Fruit fly (Drosophila melanogaster) whole organism, embryonic: Measurements from ENCODE around the gene Ns1.

Experiments
- B-H1 ChIP-seq: fragments of 200-800 bp; sonication (Bioruptor generic); IDR thresholded peaks from 3 replicates; pipeline ENCODE4 v1.3.6; 2022; ENCODE audit warnings: missing biosample characterization, missing genetic modification characterization
- BEAF-32 ChIP-seq: fragments of 200-800 bp; sonication (Bioruptor generic); optimal IDR thresholded peaks from 3 replicates; lab custom pipeline; 2017; ENCODE audit warnings: missing biosample characterization, missing genetic modification characterization, mild to moderate bottlenecking, moderate library complexity, missing genetic modification reagents
- CG12744 ChIP-seq: fragments of 200-800 bp; sonication (Bioruptor generic); optimal IDR thresholded peaks from 2 replicates; lab custom pipeline; 2016; ENCODE audit warnings: missing biosample characterization, missing genetic modification characterization
- CG14710 ChIP-seq: fragments of 200-800 bp; sonication (Bioruptor generic); optimal IDR thresholded peaks from 3 replicates; lab custom pipeline; 2019; ENCODE audit warnings: missing biosample characterization, mild to moderate bottlenecking, missing genetic modification characterization, moderate library complexity
- CG15269 ChIP-seq: fragments of 200-800 bp; sonication (Bioruptor generic); optimal IDR thresholded peaks from 2 replicates; lab custom pipeline; 2018; ENCODE audit warnings: missing biosample characterization, mild to moderate bottlenecking, missing genetic modification characterization, moderate library complexity
- CG17186 ChIP-seq: fragments of 200-800 bp; sonication (Bioruptor generic); optimal IDR thresholded peaks from 3 replicates; lab custom pipeline; 2017; ENCODE audit warnings: missing biosample characterization, missing genetic modification reagents, missing genetic modification characterization
- CG18619 ChIP-seq: fragments of 200-800 bp; sonication (Bioruptor generic); optimal IDR thresholded peaks from 3 replicates; lab custom pipeline; 2017; ENCODE audit warnings: missing biosample characterization, mild to moderate bottlenecking, missing genetic modification characterization
- CG32772 ChIP-seq: fragments of 200-800 bp; sonication (Bioruptor generic); IDR thresholded peaks from 2 replicates; pipeline ENCODE4 v1.3.6; 2022; ENCODE audit warnings: missing biosample characterization, missing genetic modification characterization
- CG34422 ChIP-seq: fragments of 200-800 bp; sonication (Bioruptor generic); IDR thresholded peaks from 3 replicates; pipeline ENCODE4 v1.3.6; 2022; ENCODE audit warnings: missing biosample characterization, missing genetic modification characterization
- CG3838 ChIP-seq: fragments of 200-800 bp; sonication (Bioruptor generic); optimal IDR thresholded peaks from 3 replicates; lab custom pipeline; 2016; ENCODE audit warnings: missing biosample characterization, missing genetic modification characterization
- CG5953 ChIP-seq: fragments of 200-800 bp; sonication (Bioruptor generic); IDR thresholded peaks from 2 replicates; pipeline ENCODE4 v1.3.6; 2022; ENCODE audit warnings: missing biosample characterization, missing genetic modification characterization
- CG6765 ChIP-seq: fragments of 200-800 bp; sonication (Bioruptor generic); optimal IDR thresholded peaks from 3 replicates; lab custom pipeline; 2017; ENCODE audit warnings: missing biosample characterization, mild to moderate bottlenecking, missing genetic modification characterization
- CG8478 ChIP-seq: fragments of >200 bp; optimal IDR thresholded peaks from 2 replicates; lab custom pipeline; 2018
- CG9797 ChIP-seq: fragments of 200-800 bp; sonication (Bioruptor generic); optimal IDR thresholded peaks from 3 replicates; lab custom pipeline; 2018; ENCODE audit warnings: missing biosample characterization, mild to moderate bottlenecking, missing genetic modification characterization
- CG9817 ChIP-seq: fragments of 200-800 bp; sonication (Bioruptor generic); optimal IDR thresholded peaks from 2 replicates; lab custom pipeline; 2018; ENCODE audit warnings: missing biosample characterization, mild to moderate bottlenecking, missing genetic modification characterization, moderate library complexity
- Dbx ChIP-seq: fragments of 200-800 bp; sonication (Bioruptor generic); IDR thresholded peaks from 3 replicates; pipeline ENCODE4 v1.3.6; 2022; ENCODE audit warnings: missing biosample characterization, missing genetic modification characterization
- Deaf1 ChIP-seq: fragments of 200-800 bp; optimal IDR thresholded peaks from 3 replicates; lab custom pipeline; 2019; ENCODE audit warnings: missing biosample characterization, mild to moderate bottlenecking, missing genetic modification characterization, moderate library complexity
- Doc2 ChIP-seq: fragments of 200-800 bp; sonication (Bioruptor generic); IDR thresholded peaks from 2 replicates; pipeline ENCODE4 v1.3.6; 2022; ENCODE audit warnings: missing biosample characterization, missing genetic modification characterization
- Doc3 ChIP-seq: fragments of 200-800 bp; sonication (Bioruptor generic); IDR thresholded peaks from 3 replicates; pipeline ENCODE4 v1.3.6; 2022; ENCODE audit warnings: missing biosample characterization, missing genetic modification characterization; ENCODE audit not compliant: partially characterized antibody
- Eip74EF ChIP-seq, 2 experiments: fragments of 200-800 bp in 1 of 2; fragments of >200 bp in 1 of 2; sonication (Bioruptor generic) in 1 of 2; optimal IDR thresholded peaks; 2 replicates each; lab custom pipeline; 2017 to 2019; ENCODE audit warnings: missing biosample characterization in 2 of 2, missing genetic modification characterization in 2 of 2, mild to moderate bottlenecking in 1 of 2, moderate library complexity in 1 of 2
- HHEX ChIP-seq: fragments of 200-800 bp; sonication (Bioruptor generic); optimal IDR thresholded peaks from 3 replicates; lab custom pipeline; 2017; ENCODE audit warnings: missing biosample characterization, mild to moderate bottlenecking, missing genetic modification characterization, missing genetic modification reagents
- Hmr ChIP-seq: fragments of 200-800 bp; sonication (Bioruptor generic); optimal IDR thresholded peaks from 3 replicates; lab custom pipeline; 2017; ENCODE audit warnings: mild to moderate bottlenecking, missing biosample characterization, missing genetic modification reagents, missing genetic modification characterization
- Max ChIP-seq: fragments of 200-800 bp; sonication (Bioruptor generic); optimal IDR thresholded peaks from 2 replicates; lab custom pipeline; 2016; ENCODE audit warnings: missing biosample characterization, mild to moderate bottlenecking, missing genetic modification characterization
- Nf-YA ChIP-seq: fragments of 200-800 bp; sonication (Bioruptor generic); IDR thresholded peaks from 2 replicates; pipeline ENCODE4 v1.3.6; 2022; ENCODE audit warnings: missing biosample characterization, missing genetic modification characterization
- Nf-YC ChIP-seq: fragments of 200-800 bp; optimal IDR thresholded peaks from 3 replicates; lab custom pipeline; 2019; ENCODE audit warnings: missing biosample characterization, mild to moderate bottlenecking, missing genetic modification characterization, moderate library complexity
- Pdp1 ChIP-seq, 2 experiments: fragments of 200-800 bp; sonication (Bioruptor generic); optimal IDR thresholded peaks; 3 replicates each; lab custom pipeline; 2016; ENCODE audit warnings: missing biosample characterization in 2 of 2, missing genetic modification characterization in 2 of 2, mild to moderate bottlenecking in 1 of 2, moderate library complexity in 1 of 2
- Sin3A ChIP-seq: fragments of >200 bp; optimal IDR thresholded peaks from 2 replicates; lab custom pipeline; 2018
- Sox102F ChIP-seq: fragments of 200-800 bp; sonication (Bioruptor generic); optimal IDR thresholded peaks from 2 replicates; lab custom pipeline; 2018; ENCODE audit warnings: missing biosample characterization, mild to moderate bottlenecking, missing genetic modification characterization, moderate library complexity
- Spps ChIP-seq: fragments of 200-800 bp; sonication (Bioruptor generic); optimal IDR thresholded peaks from 2 replicates; lab custom pipeline; 2018; ENCODE audit warnings: missing biosample characterization, mild to moderate bottlenecking, missing genetic modification characterization
- Trl ChIP-seq, 3 experiments: fragments of >200 bp in 2 of 3; fragments of 200-800 bp in 1 of 3; sonication (Bioruptor generic) in 1 of 3; optimal IDR thresholded peaks; 2 replicates in 1 of 3; 3 replicates in 2 of 3; lab custom pipeline; 2016 to 2017; ENCODE audit warnings: missing biosample characterization in 1 of 3, missing genetic modification characterization in 1 of 3
- chinmo ChIP-seq: fragments of 200-800 bp; sonication (Bioruptor generic); IDR thresholded peaks from 4 replicates; pipeline ENCODE4 v1.3.6; 2022; ENCODE audit warnings: missing biosample characterization, missing genetic modification characterization; ENCODE audit not compliant: partially characterized antibody
- ci ChIP-seq: fragments of 200-800 bp; sonication (Bioruptor generic); IDR thresholded peaks from 3 replicates; pipeline ENCODE4 v1.3.6; 2022; ENCODE audit warnings: missing biosample characterization, missing genetic modification characterization
- crol ChIP-seq: fragments of 200-800 bp; sonication (Bioruptor generic); IDR thresholded peaks from 2 replicates; pipeline ENCODE4 v1.3.6; 2022; ENCODE audit warnings: missing biosample characterization, missing genetic modification characterization
- dimm ChIP-seq: fragments of 200-800 bp; sonication (Bioruptor generic); IDR thresholded peaks from 2 replicates; pipeline ENCODE4 v1.3.6; 2022; ENCODE audit warnings: missing biosample characterization, missing genetic modification characterization
- esg ChIP-seq: fragments of 200-800 bp; sonication (Bioruptor generic); conservative IDR thresholded peaks from 2 replicates; pipeline ENCODE4 v1.3.6; 2022; ENCODE audit warnings: missing biosample characterization, missing genetic modification characterization
- gcm ChIP-seq: fragments of 200-800 bp; sonication (Bioruptor generic); optimal IDR thresholded peaks from 2 replicates; lab custom pipeline; 2019; ENCODE audit warnings: missing biosample characterization, mild to moderate bottlenecking, missing genetic modification characterization, moderate library complexity
- hth ChIP-seq: fragments of >200 bp; optimal IDR thresholded peaks from 2 replicates; lab custom pipeline; 2017; ENCODE audit warnings: inconsistent platforms
- lbe ChIP-seq: fragments of 200-800 bp; sonication (Bioruptor generic); optimal IDR thresholded peaks from 2 replicates; lab custom pipeline; 2016; ENCODE audit warnings: missing biosample characterization, mild to moderate bottlenecking, missing genetic modification characterization
- lola ChIP-seq, 3 experiments: fragments of >200 bp in 2 of 3; fragments of 200-800 bp in 1 of 3; sonication (Bioruptor generic) in 1 of 3; optimal IDR thresholded peaks; 2 replicates each; lab custom pipeline; 2017 to 2019; ENCODE audit warnings: missing biosample characterization in 3 of 3, missing genetic modification characterization in 3 of 3, mild to moderate bottlenecking in 1 of 3, moderate library complexity in 1 of 3
- mam ChIP-seq: fragments of 200-800 bp; sonication (Bioruptor generic); optimal IDR thresholded peaks from 3 replicates; lab custom pipeline; 2016; ENCODE audit warnings: missing biosample characterization, missing genetic modification characterization
- nerfin-1 ChIP-seq: fragments of 200-800 bp; sonication (Bioruptor generic); optimal IDR thresholded peaks from 3 replicates; lab custom pipeline; 2019; ENCODE audit warnings: missing biosample characterization, mild to moderate bottlenecking, missing genetic modification characterization, moderate library complexity
- phol ChIP-seq: fragments of 200-800 bp; sonication (Bioruptor generic); optimal IDR thresholded peaks from 3 replicates; lab custom pipeline; 2018; ENCODE audit warnings: missing biosample characterization, mild to moderate bottlenecking, missing genetic modification characterization, moderate library complexity
- sc ChIP-seq, 3 experiments: fragments of >200 bp in 2 of 3; fragments of 200-800 bp in 1 of 3; sonication (Bioruptor generic) in 1 of 3; optimal IDR thresholded peaks; 2 replicates in 2 of 3; 3 replicates in 1 of 3; lab custom pipeline; 2017; ENCODE audit warnings: mild to moderate bottlenecking in 1 of 3, missing biosample characterization in 1 of 3, missing genetic modification characterization in 1 of 3, missing genetic modification reagents in 1 of 3
- stc ChIP-seq: fragments of 200-800 bp; sonication (Bioruptor generic); IDR thresholded peaks from 2 replicates; pipeline ENCODE4 v1.3.6; 2022; ENCODE audit warnings: missing biosample characterization, missing genetic modification characterization
- tll ChIP-seq, 2 experiments: fragments of 200-800 bp in 1 of 2; fragments of >200 bp in 1 of 2; sonication (Bioruptor generic) in 1 of 2; optimal IDR thresholded peaks; 2 replicates each; lab custom pipeline; 2017 to 2019; ENCODE audit warnings: missing biosample characterization in 2 of 2, missing genetic modification characterization in 2 of 2, mild to moderate bottlenecking in 1 of 2, moderate library complexity in 1 of 2
- toy ChIP-seq: fragments of 200-800 bp; sonication (Bioruptor generic); IDR thresholded peaks from 2 replicates; pipeline ENCODE4 v1.3.6; 2022; ENCODE audit warnings: missing biosample characterization, missing genetic modification characterization
- ttk ChIP-seq: fragments of 200-800 bp; sonication (Bioruptor generic); IDR thresholded peaks from 2 replicates; pipeline ENCODE4 v2.1.2; 2022; ENCODE audit warnings: missing biosample characterization, missing genetic modification characterization
- zfh2 ChIP-seq: fragments of 200-800 bp; sonication (Bioruptor generic); optimal IDR thresholded peaks from 2 replicates; lab custom pipeline; 2016; ENCODE audit warnings: missing biosample characterization, missing genetic modification characterization

Ns1 gene

dm6 chr3R:17080666-17081358 is 8.3 kb upstream of the Ns1 start (continued):
- TF ChIP-seq CG15269 (tag; lab: Kevin White, UChicago) = peak; percentile 96
- peak; percentile 80 for TF ChIP-seq Deaf1 (tag; lab: Kevin White, UChicago)
- TF ChIP-seq CG17186 (GFP tag; lab: Kevin White, UChicago) = peak; percentile 81
- TF ChIP-seq nerfin-1 (tag; lab: Kevin White, UChicago) = peak; percentile 94
- TF ChIP-seq CG32772 = peak; percentile 91
- TF ChIP-seq CG14710 (tag; lab: Kevin White, UChicago) = peak; percentile 96
- peak; percentile 94 for TF ChIP-seq HHEX (GFP tag; lab: Kevin White, UChicago)
- no peak for TF ChIP-seq chinmo (GFP tag; lab: Robert Waterston, UW)
- TF ChIP-seq esg (GFP tag; lab: Robert Waterston, UW) = peak; percentile 91
- peak; percentile 95 for TF ChIP-seq CG18619 (GFP tag; lab: Kevin White, UChicago)
- TF ChIP-seq phol (tag; lab: Kevin White, UChicago) = peak; percentile 97
- peak; percentile 96 for TF ChIP-seq Max (GFP tag; lab: Kevin White, UChicago)
- no peak for TF ChIP-seq BEAF-32 (GFP tag; lab: Kevin White, UChicago)
- TF ChIP-seq toy (GFP tag; lab: Robert Waterston, UW) = peak; percentile 75; the same call in 1 of the 2 replicates
- TF ChIP-seq Doc3 (GFP tag; lab: Robert Waterston, UW) = no peak
- TF ChIP-seq Pdp1 (GFP tag; optimal IDR thresholded peaks at IDR 0.05; lab: Kevin White, UChicago) = peak; percentile 87 to 92
- no peak for TF ChIP-seq CG9797
- peak; percentile 97 for TF ChIP-seq Hmr (GFP tag; lab: Kevin White, UChicago)
- peak; percentile 86 for TF ChIP-seq zfh2 (GFP tag; lab: Kevin White, UChicago)
- TF ChIP-seq Dbx (GFP tag; lab: Robert Waterston, UW) = peak; percentile 87
- TF ChIP-seq gcm (GFP tag; lab: Kevin White, UChicago) = peak; percentile 98
- peak; percentile 92 for TF ChIP-seq CG6765
- no peak for TF ChIP-seq tll (GFP tag; optimal IDR thresholded peaks at IDR 0.05; lab: Kevin White, UChicago)
- TF ChIP-seq Nf-YC (tag; lab: Kevin White, UChicago) = peak; percentile 87
- peak; percentile 89 for TF ChIP-seq lbe
- TF ChIP-seq Sin3A (lab: Kevin White, UChicago) = no peak
- peak; percentile 90 for TF ChIP-seq CG3838
- TF ChIP-seq dimm (GFP tag; lab: Robert Waterston, UW) = 0 out of 2 replicates have a peak, but pooled peaks have one; percentile 72
- TF ChIP-seq B-H1 (GFP tag; lab: Robert Waterston, UW) = peak; percentile 88
- peak; percentile 90 for TF ChIP-seq CG12744 (GFP tag; lab: Kevin White, UChicago)
- peak in 1 of 3 experiments; percentile 97 for TF ChIP-seq lola (GFP tag; optimal IDR thresholded peaks at IDR 0.05; lab: Kevin White, UChicago)
- peak in 1 of 2 experiments; percentile 98 for TF ChIP-seq Eip74EF (GFP tag; optimal IDR thresholded peaks at IDR 0.05; lab: Kevin White, UChicago)
- TF ChIP-seq ci = peak; percentile 95
- peak; percentile 88 for TF ChIP-seq mam (GFP tag; lab: Kevin White, UChicago)
- no peak for TF ChIP-seq CG8478 (lab: Kevin White, UChicago)
- peak; percentile 56; the same call in 1 of the 2 replicates for TF ChIP-seq Doc2 (GFP tag; lab: Robert Waterston, UW)
- peak; percentile 86 for TF ChIP-seq ttk
- TF ChIP-seq Trl (optimal IDR thresholded peaks at IDR 0.05; lab: Kevin White, UChicago) = no peak
- peak; percentile 91 for TF ChIP-seq Trl (GFP tag; optimal IDR thresholded peaks at IDR 0.05; lab: Kevin White, UChicago)
- peak; percentile 92 for TF ChIP-seq CG5953 (GFP tag; lab: Robert Waterston, UW)
- TF ChIP-seq Spps (tag; lab: Kevin White, UChicago) = peak; percentile 94
- no peak for TF ChIP-seq hth (lab: Kevin White, UChicago)
- peak; percentile 94 for TF ChIP-seq CG34422 (GFP tag; lab: Robert Waterston, UW)
- peak; percentile 94 for TF ChIP-seq stc (GFP tag; lab: Robert Waterston, UW)
- TF ChIP-seq crol = peak; percentile 59
- TF ChIP-seq sc (optimal IDR thresholded peaks at IDR 0.05; lab: Kevin White, UChicago) = no peak
- peak; percentile 94 for TF ChIP-seq sc (GFP tag; optimal IDR thresholded peaks at IDR 0.05; lab: Kevin White, UChicago)
- peak; percentile 88 for TF ChIP-seq CG9817 (tag; lab: Kevin White, UChicago)
- peak; percentile 96 for TF ChIP-seq Sox102F
- peak; percentile 78 for TF ChIP-seq Nf-YA
